Fruit fly (Drosophila melanogaster): Measurements from ENCODE around the gene CheB98a.

CheB98a gene

dm6 chr3R:28829328-28829916 is 22.9 kb downstream of the CheB98a start:
- TF ChIP-seq toe (GFP tag; optimal IDR thresholded peaks at IDR 0.05) (peak; percentile 36), CG7101 (tag; optimal IDR thresholded peaks at IDR 0.05) (peak; percentile 45), CG5204 (GFP tag; optimal IDR thresholded peaks at IDR 0.05) (no peak), CG33017 (tag; optimal IDR thresholded peaks at IDR 0.05) (peak; percentile 44), Crg-1 (GFP tag; optimal IDR thresholded peaks at IDR 0.05) (no peak), CG11617 (GFP tag; optimal IDR thresholded peaks at IDR 0.05) (peak; percentile 53), ovo (GFP tag; optimal IDR thresholded peaks at IDR 0.05) (peak; percentile 21), pad (GFP tag; optimal IDR thresholded peaks at IDR 0.05) (no peak), CG7045 (GFP tag; optimal IDR thresholded peaks at IDR 0.05) (no peak), cic (GFP tag; optimal IDR thresholded peaks at IDR 0.05) (peak; percentile 93), kay (GFP tag; ENCODE audit: borderline replicate concordance) (peak; percentile 97), Clk (GFP tag; optimal IDR thresholded peaks at IDR 0.05) (no peak), CG1620 (GFP tag; optimal IDR thresholded peaks at IDR 0.05) (no peak), Mnt (GFP tag; optimal IDR thresholded peaks at IDR 0.05) (peak; percentile 45), bab1 (GFP tag; optimal IDR thresholded peaks at IDR 0.05) (no peak), CG12768 (GFP tag; optimal IDR thresholded peaks at IDR 0.05) (peak; percentile 40), CG14711 (tag; optimal IDR thresholded peaks at IDR 0.05) (no peak), cnc (optimal IDR thresholded peaks at IDR 0.05) (no peak), Hr96 (GFP tag; optimal IDR thresholded peaks at IDR 0.05) (no peak), tj (GFP tag; optimal IDR thresholded peaks at IDR 0.05) (no peak)

dm6 chr3R:28830746-28831145 is 24.2 kb downstream of the CheB98a start:
- TF ChIP-seq CG11617 (GFP tag; optimal IDR thresholded peaks at IDR 0.05) (no peak), CG7101 (tag; optimal IDR thresholded peaks at IDR 0.05) (no peak), CG5204 (GFP tag; optimal IDR thresholded peaks at IDR 0.05) (no peak), Clk (GFP tag; optimal IDR thresholded peaks at IDR 0.05) (no peak), bab1 (GFP tag; optimal IDR thresholded peaks at IDR 0.05) (no peak), cnc (optimal IDR thresholded peaks at IDR 0.05) (no peak), CG12768 (GFP tag; optimal IDR thresholded peaks at IDR 0.05) (no peak), ovo (GFP tag; optimal IDR thresholded peaks at IDR 0.05) (no peak), CG14711 (tag; optimal IDR thresholded peaks at IDR 0.05) (no peak), CG7045 (GFP tag; optimal IDR thresholded peaks at IDR 0.05) (no peak)

dm6 chr3R:28831172-28831571 is 24.7 kb downstream of the CheB98a start:
- TF ChIP-seq CG7101 (tag; optimal IDR thresholded peaks at IDR 0.05), result no peak
- peak; percentile 45 for TF ChIP-seq CG12768 (GFP tag; optimal IDR thresholded peaks at IDR 0.05)
- TF ChIP-seq cic (GFP tag; optimal IDR thresholded peaks at IDR 0.05), result peak; percentile 37
- peak; percentile 96 for TF ChIP-seq kay (GFP tag; ENCODE audit: borderline replicate concordance)
- TF ChIP-seq Mnt (GFP tag; optimal IDR thresholded peaks at IDR 0.05), result peak; percentile 13
- TF ChIP-seq Hr96 (GFP tag; optimal IDR thresholded peaks at IDR 0.05), result peak; percentile 14
- no peak for TF ChIP-seq pad (GFP tag; optimal IDR thresholded peaks at IDR 0.05)
- no peak for TF ChIP-seq tj (GFP tag; optimal IDR thresholded peaks at IDR 0.05)

dm6 chr3R:28831626-28832267 is 25.2 kb downstream of the CheB98a start, which contains the start of gene WASp:
Gene WASp, minus strand, starts transcription at chr3R:28832024.
- TF ChIP-seq ovo (GFP tag; optimal IDR thresholded peaks at IDR 0.05), result peak; percentile 66
- TF ChIP-seq Crg-1 (GFP tag; optimal IDR thresholded peaks at IDR 0.05), result peak; percentile 24
- peak; percentile 76 for TF ChIP-seq bab1 (GFP tag; optimal IDR thresholded peaks at IDR 0.05)
- peak; percentile 70 for TF ChIP-seq CG7101 (tag; optimal IDR thresholded peaks at IDR 0.05)
- TF ChIP-seq CG1620 (GFP tag; optimal IDR thresholded peaks at IDR 0.05), result peak; percentile 56
- peak; percentile 14 for TF ChIP-seq cic (GFP tag; optimal IDR thresholded peaks at IDR 0.05)
- TF ChIP-seq kay (GFP tag; ENCODE audit: borderline replicate concordance), result no peak
- no peak for TF ChIP-seq Clk (GFP tag; optimal IDR thresholded peaks at IDR 0.05)
- TF ChIP-seq cnc (optimal IDR thresholded peaks at IDR 0.05), result no peak
- TF ChIP-seq pad (GFP tag; optimal IDR thresholded peaks at IDR 0.05), result peak; percentile 18
- TF ChIP-seq toe (GFP tag; optimal IDR thresholded peaks at IDR 0.05), result peak; percentile 2
- TF ChIP-seq Mnt (GFP tag; optimal IDR thresholded peaks at IDR 0.05), result peak; percentile 43
- no peak for TF ChIP-seq CG7045 (GFP tag; optimal IDR thresholded peaks at IDR 0.05)
- peak; percentile 5 for TF ChIP-seq tj (GFP tag; optimal IDR thresholded peaks at IDR 0.05)
- peak; percentile 33 for TF ChIP-seq CG14711 (tag; optimal IDR thresholded peaks at IDR 0.05)
- no peak for TF ChIP-seq CG12768 (GFP tag; optimal IDR thresholded peaks at IDR 0.05)
- TF ChIP-seq CG5204 (GFP tag; optimal IDR thresholded peaks at IDR 0.05), result peak; percentile 6
- no peak for TF ChIP-seq CG11617 (GFP tag; optimal IDR thresholded peaks at IDR 0.05)
- TF ChIP-seq CG33017 (tag; optimal IDR thresholded peaks at IDR 0.05), result peak; percentile 32
- TF ChIP-seq Hr96 (GFP tag; optimal IDR thresholded peaks at IDR 0.05), result peak; percentile 40

dm6 chr3R:28840620-28841019 is 34.1 kb downstream of the CheB98a start:
- no peak for TF ChIP-seq kay (GFP tag; ENCODE audit: borderline replicate concordance)
- TF ChIP-seq bab1 (GFP tag; optimal IDR thresholded peaks at IDR 0.05), result no peak
- no peak for TF ChIP-seq tj (GFP tag; optimal IDR thresholded peaks at IDR 0.05)
- no peak for TF ChIP-seq pad (GFP tag; optimal IDR thresholded peaks at IDR 0.05)
- TF ChIP-seq Hr96 (GFP tag; optimal IDR thresholded peaks at IDR 0.05), result no peak
- no peak for TF ChIP-seq ovo (GFP tag; optimal IDR thresholded peaks at IDR 0.05)
- TF ChIP-seq CG12768 (GFP tag; optimal IDR thresholded peaks at IDR 0.05), result no peak

- TF ChIP-seq CG1620 (GFP tag; optimal IDR thresholded peaks at IDR 0.05) (no peak), CG5204 (GFP tag; optimal IDR thresholded peaks at IDR 0.05) (no peak), tj (GFP tag; optimal IDR thresholded peaks at IDR 0.05) (no peak), Hr96 (GFP tag; optimal IDR thresholded peaks at IDR 0.05) (no peak), kay (GFP tag; ENCODE audit: borderline replicate concordance) (no peak), CG7045 (GFP tag; optimal IDR thresholded peaks at IDR 0.05) (no peak), cic (GFP tag; optimal IDR thresholded peaks at IDR 0.05) (no peak), CG7101 (tag; optimal IDR thresholded peaks at IDR 0.05) (no peak), bab1 (GFP tag; optimal IDR thresholded peaks at IDR 0.05) (no peak), CG14711 (tag; optimal IDR thresholded peaks at IDR 0.05) (no peak), Crg-1 (GFP tag; optimal IDR thresholded peaks at IDR 0.05) (no peak), ovo (GFP tag; optimal IDR thresholded peaks at IDR 0.05) (no peak), pad (GFP tag; optimal IDR thresholded peaks at IDR 0.05) (no peak), Mnt (GFP tag; optimal IDR thresholded peaks at IDR 0.05) (no peak), CG33017 (tag; optimal IDR thresholded peaks at IDR 0.05) (no peak), cnc (optimal IDR thresholded peaks at IDR 0.05) (no peak), toe (GFP tag; optimal IDR thresholded peaks at IDR 0.05) (no peak), Clk (GFP tag; optimal IDR thresholded peaks at IDR 0.05) (no peak), CG12768 (GFP tag; optimal IDR thresholded peaks at IDR 0.05) (no peak), CG11617 (GFP tag; optimal IDR thresholded peaks at IDR 0.05) (no peak)
Observed at dm6 chr3R:28841968-28842367, 35.5 kb downstream of the CheB98a start.
